Fruit fly (Drosophila melanogaster) whole organism, pupa: ENCODE data around the gene Dcr-1.

Experiments
- CG10348 ChIP-seq: fragments of 200-800 bp; sonication (Bioruptor generic); IDR thresholded peaks from 2 replicates; pipeline ENCODE4 v1.3.6; 2022; ENCODE audit warnings: missing biosample characterization, missing genetic modification characterization
- CG17806 ChIP-seq: fragments of 200-800 bp; sonication (Bioruptor generic); optimal IDR thresholded peaks from 2 replicates; lab custom pipeline; 2018; ENCODE audit warnings: missing biosample characterization, mild to moderate bottlenecking, missing genetic modification characterization, moderate library complexity
- CG32121 ChIP-seq: fragments of 200-800 bp; sonication (Bioruptor generic); IDR thresholded peaks from 2 replicates; pipeline ENCODE4 v1.3.6; 2022; ENCODE audit warnings: missing biosample characterization, missing genetic modification characterization
- CG34367 ChIP-seq: fragments of 200-800 bp; sonication (Bioruptor generic); optimal IDR thresholded peaks from 2 replicates; lab custom pipeline; 2018; ENCODE audit warnings: missing biosample characterization, mild to moderate bottlenecking, missing genetic modification characterization
- CG4496 ChIP-seq: fragments of 200-800 bp; sonication (Bioruptor generic); IDR thresholded peaks from 3 replicates; pipeline ENCODE4 v1.3.6; 2022; ENCODE audit warnings: missing biosample characterization, missing genetic modification characterization
- CG8301 ChIP-seq: fragments of 200-800 bp; sonication (Bioruptor generic); optimal IDR thresholded peaks from 2 replicates; lab custom pipeline; 2018; ENCODE audit warnings: missing biosample characterization, mild to moderate bottlenecking, missing genetic modification characterization
- CG9948 ChIP-seq: fragments of 200-800 bp; sonication (Bioruptor generic); optimal IDR thresholded peaks from 2 replicates; lab custom pipeline; 2018; ENCODE audit warnings: missing biosample characterization, mild to moderate bottlenecking, missing genetic modification characterization, moderate library complexity
- EcR ChIP-seq: fragments of 200-800 bp; sonication (Bioruptor generic); optimal IDR thresholded peaks from 3 replicates; lab custom pipeline; 2019; ENCODE audit warnings: missing biosample characterization, missing genetic modification characterization, mild to moderate bottlenecking, moderate library complexity, missing genetic modification reagents
- Ets98B ChIP-seq: fragments of 200-800 bp; sonication (Bioruptor generic); IDR thresholded peaks from 2 replicates; pipeline ENCODE4 v1.3.6; 2022; ENCODE audit warnings: missing biosample characterization, missing genetic modification characterization
- gl ChIP-seq: fragments of 200-800 bp; sonication (Bioruptor generic); optimal IDR thresholded peaks from 2 replicates; lab custom pipeline; 2018; ENCODE audit warnings: missing biosample characterization, mild to moderate bottlenecking, missing genetic modification characterization

DNA sequence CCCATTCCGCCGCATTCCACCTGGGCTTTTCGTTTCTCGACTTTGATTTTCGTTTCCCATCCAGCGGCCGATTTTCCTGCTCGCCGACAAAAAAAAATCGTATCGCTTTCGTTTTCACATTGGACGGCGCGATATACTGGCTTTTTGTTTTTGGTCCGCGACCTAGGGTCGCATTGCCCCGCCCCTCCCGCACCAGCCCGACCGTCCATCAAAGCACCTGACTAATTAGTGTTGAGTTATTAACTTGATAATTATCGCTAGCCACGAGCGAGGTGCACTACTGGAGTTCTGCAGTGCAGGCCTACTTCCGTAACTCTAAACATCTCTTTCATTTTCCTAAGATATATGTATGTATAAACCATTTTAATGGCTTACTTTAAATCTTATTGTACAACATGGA, 10.8 kb upstream of the Dcr-1 start:
- TF ChIP-seq CG8301 (tag; lab: Kevin White, UChicago) (no peak), CG34367 (tag; lab: Kevin White, UChicago) (no peak), Ets98B (GFP tag; lab: Robert Waterston, UW) (no peak), gl (tag; lab: Kevin White, UChicago) (no peak), CG9948 (no peak), CG10348 (GFP tag; lab: Robert Waterston, UW) (no peak), CG17806 (no peak), CG4496 (GFP tag; lab: Robert Waterston, UW) (no peak), CG32121 (no peak), EcR (GFP tag; lab: Kevin White, UChicago) (no peak)
